Worm (Caenorhabditis elegans): ENCODE measurements around the gene idpp-9.

DNA sequence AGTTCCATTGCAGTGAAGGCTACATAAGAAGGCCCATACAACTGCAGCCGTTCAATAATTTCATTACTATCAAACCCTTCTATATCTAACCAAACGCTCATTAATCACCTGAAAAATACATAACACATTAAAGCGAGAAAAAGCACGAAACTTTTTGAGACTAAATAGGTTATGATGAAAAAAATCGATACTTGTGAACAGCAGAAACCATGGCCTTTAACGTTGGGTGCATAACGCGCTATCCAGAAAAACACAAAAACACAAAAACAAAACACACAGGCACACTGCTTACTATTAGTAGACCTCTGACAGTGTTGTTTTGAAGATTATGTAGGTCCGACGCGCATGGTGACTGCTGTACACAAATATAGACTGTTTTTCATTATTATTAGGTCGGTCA lies 4.4 kb downstream of the idpp-9 start, which contains the start of gene T22B2.5:
- TF ChIP-seq F13H6.1 (tag; optimal IDR thresholded peaks at IDR 0.05) = no peak
- TF ChIP-seq hlh-6 (tag; optimal IDR thresholded peaks at IDR 0.05) = no peak
- TF ChIP-seq nfya-1 (tag; optimal IDR thresholded peaks at IDR 0.05) = no peak
- TF ChIP-seq hlh-30 (tag; optimal IDR thresholded peaks at IDR 0.05; ENCODE audit: insufficient read depth) = no peak
- TF ChIP-seq fkh-10 (GFP tag; optimal IDR thresholded peaks at IDR 0.05) = no peak
- no peak for TF ChIP-seq unc-3 (GFP tag; conservative IDR thresholded peaks at IDR 0.05)
- no peak for TF ChIP-seq unc-3 (tag; optimal IDR thresholded peaks at IDR 0.05)
- no peak for TF ChIP-seq nhr-11 (tag; optimal IDR thresholded peaks at IDR 0.05)
- no peak for TF ChIP-seq pax-1 (tag; optimal IDR thresholded peaks at IDR 0.05)
- no peak for TF ChIP-seq pag-3 (tag; optimal IDR thresholded peaks at IDR 0.05; ENCODE audit: borderline replicate concordance)
- TF ChIP-seq dmd-4 (tag; optimal IDR thresholded peaks at IDR 0.05; ENCODE audit: borderline replicate concordance) = no peak
